Worm (Caenorhabditis elegans): ENCODE data around the gene pgph-3.

The pgph-3 gene

ce11 chrV:5782687-5783086 lies 19.0 kb upstream of the pgph-3 start, which contains the start of gene fbxa-183:
fbxa-183 (minus strand) TSS chrV:5782787.
- TF ChIP-seq ztf-23 (GFP tag; IDR thresholded peaks at IDR 0.05) (no peak), T22C8.4 (GFP tag; IDR thresholded peaks at IDR 0.05) (no peak), cog-1 (tag; optimal IDR thresholded peaks at IDR 0.05) (no peak), flt-1 (GFP tag; IDR thresholded peaks at IDR 0.05) (no peak), tab-1 (GFP tag; IDR thresholded peaks at IDR 0.05) (no peak), klf-2 (GFP tag; conservative IDR thresholded peaks at IDR 0.05) (no peak), ztf-29 (GFP tag; IDR thresholded peaks at IDR 0.05) (no peak), ref-1 (GFP tag; conservative IDR thresholded peaks at IDR 0.05) (no peak), med-1 (GFP tag; optimal IDR thresholded peaks at IDR 0.05; ENCODE audit: insufficient read depth) (no peak)

- TF ChIP-seq tab-1 (GFP tag; IDR thresholded peaks at IDR 0.05) = no peak
- TF ChIP-seq flt-1 (GFP tag; IDR thresholded peaks at IDR 0.05) = no peak
- TF ChIP-seq ztf-29 (GFP tag; IDR thresholded peaks at IDR 0.05) = no peak
- no peak for TF ChIP-seq med-1 (GFP tag; optimal IDR thresholded peaks at IDR 0.05; ENCODE audit: insufficient read depth)
- TF ChIP-seq klf-2 (GFP tag; conservative IDR thresholded peaks at IDR 0.05) = no peak
- TF ChIP-seq T22C8.4 (GFP tag; IDR thresholded peaks at IDR 0.05) = no peak
- no peak for TF ChIP-seq ztf-23 (GFP tag; IDR thresholded peaks at IDR 0.05)
- TF ChIP-seq ref-1 (GFP tag; conservative IDR thresholded peaks at IDR 0.05) = no peak
- no peak for TF ChIP-seq cog-1 (tag; optimal IDR thresholded peaks at IDR 0.05)
These were observed 17.2 kb upstream of the pgph-3 start, which contains the start of gene F44E7.5 for ce11 chrV:5780713-5781360. F44E7.5 (minus strand) TSS chrV:5780922.

- TF ChIP-seq med-1 (GFP tag; optimal IDR thresholded peaks at IDR 0.05; ENCODE audit: insufficient read depth) (no peak), T22C8.4 (GFP tag; IDR thresholded peaks at IDR 0.05) (no peak), ztf-23 (GFP tag; IDR thresholded peaks at IDR 0.05) (peak; percentile 34; the same call in 1 of the 2 replicates), cog-1 (tag; optimal IDR thresholded peaks at IDR 0.05) (no peak), flt-1 (GFP tag; IDR thresholded peaks at IDR 0.05) (no peak), ztf-29 (GFP tag; IDR thresholded peaks at IDR 0.05) (no peak)
These were observed 16.3 kb upstream of the pgph-3 start for ce11 chrV:5779984-5780383.

ce11 chrV:5778216-5778615 lies 14.6 kb upstream of the pgph-3 start:
- TF ChIP-seq ztf-23 (GFP tag; IDR thresholded peaks at IDR 0.05) (peak; percentile 74), flt-1 (GFP tag; IDR thresholded peaks at IDR 0.05) (peak; percentile 59; the same call in 1 of the 2 replicates), T22C8.4 (GFP tag; IDR thresholded peaks at IDR 0.05) (peak; percentile 35; the same call in 1 of the 2 replicates), klf-2 (GFP tag; conservative IDR thresholded peaks at IDR 0.05) (peak; percentile 64), tab-1 (GFP tag; IDR thresholded peaks at IDR 0.05) (peak; percentile 67; the same call in 1 of the 2 replicates)

- TF ChIP-seq T22C8.4 (GFP tag; IDR thresholded peaks at IDR 0.05) (peak; percentile 62), ref-1 (GFP tag; conservative IDR thresholded peaks at IDR 0.05) (peak; percentile 67), flt-1 (GFP tag; IDR thresholded peaks at IDR 0.05) (peak; percentile 92), tab-1 (GFP tag; IDR thresholded peaks at IDR 0.05) (peak; percentile 88), ztf-23 (GFP tag; IDR thresholded peaks at IDR 0.05) (peak; percentile 93), klf-2 (GFP tag; conservative IDR thresholded peaks at IDR 0.05) (peak; percentile 82), ztf-29 (GFP tag; IDR thresholded peaks at IDR 0.05) (peak; percentile 73)
These were observed 13.3 kb upstream of the pgph-3 start, which contains the start of gene F44E7.4 for ce11 chrV:5776941-5777340. F44E7.4 (minus strand) TSS chrV:5776953.

ce11 chrV:5774137-5774536 lies 10.5 kb upstream of the pgph-3 start:
- TF ChIP-seq flt-1 (GFP tag; IDR thresholded peaks at IDR 0.05) (no peak), ztf-29 (GFP tag; IDR thresholded peaks at IDR 0.05) (no peak), cog-1 (tag; optimal IDR thresholded peaks at IDR 0.05) (no peak), med-1 (GFP tag; optimal IDR thresholded peaks at IDR 0.05; ENCODE audit: insufficient read depth) (no peak)

- TF ChIP-seq T22C8.4 (GFP tag; IDR thresholded peaks at IDR 0.05) (no peak), ref-1 (GFP tag; conservative IDR thresholded peaks at IDR 0.05) (no peak), klf-2 (GFP tag; conservative IDR thresholded peaks at IDR 0.05) (no peak), cog-1 (tag; optimal IDR thresholded peaks at IDR 0.05) (no peak), med-1 (GFP tag; optimal IDR thresholded peaks at IDR 0.05; ENCODE audit: insufficient read depth) (no peak), tab-1 (GFP tag; IDR thresholded peaks at IDR 0.05) (no peak), ztf-29 (GFP tag; IDR thresholded peaks at IDR 0.05) (no peak), flt-1 (GFP tag; IDR thresholded peaks at IDR 0.05) (no peak), ztf-23 (GFP tag; IDR thresholded peaks at IDR 0.05) (no peak)
These were observed 8.9 kb upstream of the pgph-3 start for ce11 chrV:5772503-5772902.

- TF ChIP-seq flt-1 (GFP tag; IDR thresholded peaks at IDR 0.05) (no peak), tab-1 (GFP tag; IDR thresholded peaks at IDR 0.05) (no peak), ztf-23 (GFP tag; IDR thresholded peaks at IDR 0.05) (no peak), ref-1 (GFP tag; conservative IDR thresholded peaks at IDR 0.05) (no peak), T22C8.4 (GFP tag; IDR thresholded peaks at IDR 0.05) (no peak), klf-2 (GFP tag; conservative IDR thresholded peaks at IDR 0.05) (no peak), med-1 (GFP tag; optimal IDR thresholded peaks at IDR 0.05; ENCODE audit: insufficient read depth) (no peak), ztf-29 (GFP tag; IDR thresholded peaks at IDR 0.05) (no peak), cog-1 (tag; optimal IDR thresholded peaks at IDR 0.05) (no peak)
These were observed 8.0 kb upstream of the pgph-3 start, which contains the start of gene F44E7.3 for ce11 chrV:5771627-5772026. F44E7.3 (plus strand) TSS chrV:5771945.

- TF ChIP-seq ztf-29 (GFP tag; IDR thresholded peaks at IDR 0.05) = no peak
- TF ChIP-seq cog-1 (tag; optimal IDR thresholded peaks at IDR 0.05) = no peak
These were observed 6.4 kb upstream of the pgph-3 start for ce11 chrV:5769999-5770398.

- TF ChIP-seq tab-1 (GFP tag; IDR thresholded peaks at IDR 0.05) = no peak
- TF ChIP-seq T22C8.4 (GFP tag; IDR thresholded peaks at IDR 0.05) = no peak
- TF ChIP-seq flt-1 (GFP tag; IDR thresholded peaks at IDR 0.05) = no peak
- TF ChIP-seq cog-1 (tag; optimal IDR thresholded peaks at IDR 0.05) = no peak
- TF ChIP-seq klf-2 (GFP tag; conservative IDR thresholded peaks at IDR 0.05) = no peak
- TF ChIP-seq med-1 (GFP tag; optimal IDR thresholded peaks at IDR 0.05; ENCODE audit: insufficient read depth) = no peak
- TF ChIP-seq ztf-23 (GFP tag; IDR thresholded peaks at IDR 0.05) = no peak
- TF ChIP-seq ref-1 (GFP tag; conservative IDR thresholded peaks at IDR 0.05) = no peak
- TF ChIP-seq ztf-29 (GFP tag; IDR thresholded peaks at IDR 0.05) = no peak
These were observed 5.9 kb upstream of the pgph-3 start for ce11 chrV:5769500-5769899.

Measured in whole organism, midembryonic.